Fruit fly (Drosophila melanogaster): ENCODE measurements around the gene sesB.

Gene sesB

dm6 chrX:10774957-10775682 lies 11.6 kb downstream of the sesB start:
- TF ChIP-seq CG17801 (GFP tag; optimal IDR thresholded peaks at IDR 0.05; ENCODE audit: partially characterized antibody): no peak

dm6 chrX:10773562-10773961 lies 13.2 kb downstream of the sesB start:
- no peak for TF ChIP-seq CG17801 (GFP tag; optimal IDR thresholded peaks at IDR 0.05; ENCODE audit: partially characterized antibody)

dm6 chrX:10772634-10773033 lies 14.1 kb downstream of the sesB start:
- no peak for TF ChIP-seq CG17801 (GFP tag; optimal IDR thresholded peaks at IDR 0.05; ENCODE audit: partially characterized antibody)

DNA sequence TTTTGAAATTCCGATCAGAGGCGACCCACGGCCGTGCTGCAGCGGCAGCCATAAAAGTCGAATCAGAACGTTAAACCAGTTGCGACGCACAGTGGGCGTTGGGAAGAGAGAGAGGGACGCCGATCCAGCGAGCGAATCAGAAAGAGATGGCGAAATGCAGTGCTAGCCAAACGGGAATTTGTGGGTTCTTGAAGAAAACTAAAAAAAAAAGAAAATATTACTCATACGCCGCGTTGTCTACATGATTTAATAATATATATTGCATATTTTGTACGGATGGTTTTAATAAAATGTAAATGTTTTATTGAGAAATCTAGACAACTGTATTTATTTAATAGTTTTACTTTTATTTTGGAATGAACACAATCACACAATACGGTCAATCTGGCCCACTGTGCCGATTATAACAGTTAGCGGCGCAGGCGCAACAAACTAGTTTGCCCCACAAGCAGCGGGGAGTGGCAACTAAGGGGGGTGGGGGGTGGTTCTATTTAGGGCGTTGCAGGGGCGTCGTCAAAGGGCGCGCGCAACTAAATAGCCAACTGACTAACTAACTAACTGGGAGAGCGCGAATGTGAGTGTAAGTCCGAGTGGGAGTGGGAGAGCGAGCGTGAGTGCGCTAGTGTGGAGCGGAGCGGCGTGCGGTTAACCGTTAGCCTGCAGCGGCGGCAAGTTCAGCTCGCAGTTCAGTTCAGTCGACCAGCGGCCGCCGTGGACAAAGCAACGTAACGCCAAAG lies 14.7 kb downstream of the sesB start, which contains the start of gene CG15211:
Gene CG15211 (plus strand): TSS at position 686 of the 737 bp plus-strand sequence.
- TF ChIP-seq CG17801 (GFP tag; optimal IDR thresholded peaks at IDR 0.05; ENCODE audit: partially characterized antibody): peak; percentile 8

DNA sequence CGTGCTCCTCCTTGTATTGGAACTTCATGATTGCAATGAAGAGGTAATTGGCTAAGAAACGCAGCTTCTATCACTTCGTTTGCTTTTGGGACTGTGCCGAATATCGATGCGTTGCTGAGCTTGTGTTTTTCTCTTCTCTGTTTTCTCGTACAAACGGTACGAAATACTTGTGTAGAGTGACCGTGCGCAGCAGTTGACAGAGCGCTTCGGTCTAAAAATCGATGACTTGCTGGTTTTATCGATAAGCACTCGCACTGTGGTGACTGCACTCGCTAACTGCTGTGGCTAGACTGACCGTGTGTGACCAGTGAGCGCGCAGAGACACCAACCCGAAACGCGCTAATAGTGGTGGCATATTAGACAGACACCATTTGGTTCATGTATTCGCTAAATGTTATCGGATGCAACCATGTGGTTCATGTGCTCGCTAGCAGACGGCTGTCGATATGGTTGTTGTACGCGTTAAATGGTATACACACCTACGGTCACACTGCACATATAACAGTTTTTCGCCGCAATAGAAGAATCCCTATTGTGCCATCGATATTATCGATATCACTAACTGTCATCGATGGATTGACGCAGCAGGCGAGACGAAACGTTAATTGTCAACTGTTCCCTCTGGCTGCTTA lies 18.6 kb downstream of the sesB start, which contains the start of the genes Atg8a and BTBD9:
Gene Atg8a (minus strand): TSS at position 296 of the 632 bp plus-strand sequence.
Gene BTBD9 (plus strand): TSS at position 495 of the 632 bp plus-strand sequence.
- TF ChIP-seq CG17801 (GFP tag; optimal IDR thresholded peaks at IDR 0.05; ENCODE audit: partially characterized antibody): peak; percentile 58

dm6 chrX:10767350-10768005 lies 19.3 kb downstream of the sesB start:
- TF ChIP-seq CG17801 (GFP tag; optimal IDR thresholded peaks at IDR 0.05; ENCODE audit: partially characterized antibody): no peak

DNA sequence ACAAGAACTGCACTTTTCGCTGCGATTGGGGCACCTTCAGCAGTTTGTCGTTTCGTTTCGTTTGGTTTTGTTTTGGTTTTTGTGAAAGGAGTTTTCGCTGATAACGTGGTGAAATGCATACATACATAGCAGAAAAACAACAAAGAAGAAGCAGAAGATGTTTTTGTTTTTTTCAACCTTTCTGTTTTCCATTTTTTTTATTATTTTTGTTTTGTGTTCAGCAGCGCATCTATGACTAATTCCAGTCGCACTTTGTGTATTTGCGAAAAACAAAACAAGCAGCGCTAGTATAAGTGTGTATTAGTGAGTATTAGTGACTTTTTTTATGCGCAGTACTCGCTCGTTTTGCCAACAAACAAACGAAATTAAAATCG lies 19.8 kb downstream of the sesB start:
- no peak for TF ChIP-seq CG17801 (GFP tag; optimal IDR thresholded peaks at IDR 0.05; ENCODE audit: partially characterized antibody)

- TF ChIP-seq CG17801 (GFP tag; optimal IDR thresholded peaks at IDR 0.05; ENCODE audit: partially characterized antibody): peak; percentile 44
Measured at dm6 chrX:10764206-10764605, 22.6 kb downstream of the sesB start, which contains the start of gene Tango5. TSS of gene Tango5 (minus strand) at chrX:10764413.

DNA sequence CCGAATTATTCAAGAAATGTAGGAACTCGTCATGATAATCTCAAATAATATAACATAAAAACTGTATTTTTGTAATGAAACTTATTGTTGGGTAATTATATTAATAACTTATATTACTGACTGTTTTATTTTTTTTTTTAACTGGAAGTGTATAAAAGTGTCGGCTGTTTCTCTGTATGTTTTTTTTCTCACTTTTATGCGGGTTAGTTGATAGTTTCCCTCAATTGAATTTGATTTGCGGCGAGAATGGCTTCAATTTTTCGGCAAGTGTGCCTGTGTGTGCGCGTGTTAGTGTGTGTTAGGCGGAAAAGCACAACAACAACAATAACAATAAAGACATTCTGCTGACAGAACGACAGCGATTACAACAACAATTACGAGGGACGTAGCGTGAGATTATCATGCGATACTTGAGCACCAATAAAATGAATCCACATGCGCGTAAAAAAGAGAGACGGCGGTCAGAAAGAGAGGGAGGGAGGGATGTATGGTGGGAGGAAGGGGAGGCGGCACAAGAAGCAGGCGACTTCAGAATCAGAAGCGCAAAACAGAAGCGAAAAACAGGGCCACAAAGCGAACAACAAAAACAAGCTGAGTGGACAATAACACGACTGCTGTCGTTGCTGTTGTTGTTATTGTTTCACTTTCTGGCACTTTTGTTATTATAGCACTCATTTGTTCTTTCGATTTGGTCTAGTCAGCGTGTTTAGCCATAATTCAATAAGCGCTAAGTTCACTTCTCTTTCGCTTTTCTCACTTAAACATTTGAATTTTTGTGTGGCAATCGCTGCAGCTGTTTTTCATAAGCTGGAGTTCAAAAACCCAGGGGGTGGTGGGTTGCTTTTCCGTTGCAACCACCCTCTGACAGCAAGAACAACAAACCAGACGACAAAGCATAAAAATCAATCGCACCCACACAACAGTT lies 23.5 kb downstream of the sesB start:
- peak; percentile 88 for TF ChIP-seq CG17801 (GFP tag; optimal IDR thresholded peaks at IDR 0.05; ENCODE audit: partially characterized antibody)

DNA sequence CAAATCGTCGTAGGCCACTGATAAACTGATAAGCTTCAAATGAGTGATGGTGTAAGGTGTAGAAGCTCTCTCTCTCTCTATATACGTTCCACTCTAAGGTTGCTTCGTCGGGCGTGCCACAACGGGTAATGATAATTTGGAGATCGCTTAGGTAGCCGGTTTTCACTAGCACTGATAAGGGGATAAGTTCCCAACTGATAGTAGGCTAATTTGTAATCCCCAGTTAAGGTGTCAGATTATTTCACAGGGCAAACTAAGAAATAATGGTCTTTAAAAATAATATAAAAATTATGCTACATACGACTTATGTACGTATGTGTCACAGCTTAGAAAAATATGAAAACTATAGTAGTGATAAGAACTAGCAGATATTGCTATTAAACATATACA lies 24.2 kb downstream of the sesB start:
- no peak for TF ChIP-seq CG17801 (GFP tag; optimal IDR thresholded peaks at IDR 0.05; ENCODE audit: partially characterized antibody)

DNA sequence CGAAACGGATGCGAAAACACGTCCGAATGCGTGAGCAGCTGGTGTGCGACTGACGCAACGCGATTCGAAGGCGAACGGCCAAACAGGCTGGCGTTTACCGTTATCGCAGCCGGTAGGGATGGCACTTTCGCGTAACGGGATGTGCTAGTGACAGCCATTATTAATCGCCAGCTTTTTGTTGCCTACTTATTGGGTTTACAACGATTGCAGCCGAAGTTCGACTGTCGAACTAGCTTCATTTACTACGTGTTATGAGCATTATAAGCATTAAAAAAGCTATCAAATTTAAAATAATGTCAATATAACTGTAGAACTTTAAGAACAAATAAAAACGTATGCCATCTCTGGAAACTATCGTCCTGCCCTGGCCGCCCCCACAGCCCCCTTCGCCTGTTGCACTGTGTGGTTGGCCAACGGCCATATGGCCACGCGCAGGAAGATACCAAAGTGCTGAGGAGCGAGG lies 29.1 kb downstream of the sesB start, which contains the start of gene Rph:
Gene Rph (minus strand): TSS at position 51 of the 463 bp plus-strand sequence.
- no peak for TF ChIP-seq CG17801 (GFP tag; optimal IDR thresholded peaks at IDR 0.05; ENCODE audit: partially characterized antibody)

dm6 chrX:10756026-10756561 lies 30.7 kb downstream of the sesB start:
- TF ChIP-seq CG17801 (GFP tag; optimal IDR thresholded peaks at IDR 0.05; ENCODE audit: partially characterized antibody): no peak

DNA sequence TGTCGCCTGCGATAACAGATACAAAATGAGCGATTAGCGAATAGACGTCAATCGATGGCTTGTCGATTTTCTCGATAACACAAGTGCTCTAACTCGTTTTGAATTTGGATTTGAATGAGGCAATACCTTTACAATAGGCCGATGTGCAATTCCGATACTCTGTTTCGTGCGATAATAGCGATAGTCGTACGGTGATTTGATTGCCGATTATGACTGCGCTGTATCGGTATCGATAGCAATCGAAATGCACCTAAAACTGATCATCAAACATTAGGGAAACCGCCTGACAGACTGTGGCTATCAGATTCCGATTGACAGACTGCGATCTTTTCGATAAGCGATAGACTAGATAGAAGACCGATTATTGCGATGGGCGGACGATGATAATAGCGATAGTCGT lies 35.0 kb downstream of the sesB start:
- no peak for TF ChIP-seq CG17801 (GFP tag; optimal IDR thresholded peaks at IDR 0.05; ENCODE audit: partially characterized antibody)

dm6 chrX:10750676-10751075 lies 36.1 kb downstream of the sesB start:
- TF ChIP-seq CG17801 (GFP tag; optimal IDR thresholded peaks at IDR 0.05; ENCODE audit: partially characterized antibody): no peak
